Fruit fly (Drosophila melanogaster): ENCODE results near the gene Sirt4.

The Sirt4 gene

dm6 chrX:5662761-5663160, 3.0 kb downstream of the Sirt4 start, which contains the start of gene OtopLc:
Gene OtopLc, minus strand, starts transcription at chrX:5662861.
- TF ChIP-seq Myc (optimal IDR thresholded peaks at IDR 0.05) (no peak), insv (optimal IDR thresholded peaks at IDR 0.05) (no peak), Sin3A (optimal IDR thresholded peaks at IDR 0.05) (no peak), h (optimal IDR thresholded peaks at IDR 0.05) (no peak), ttk (optimal IDR thresholded peaks at IDR 0.05) (no peak), psq (optimal IDR thresholded peaks at IDR 0.05) (no peak)

DNA sequence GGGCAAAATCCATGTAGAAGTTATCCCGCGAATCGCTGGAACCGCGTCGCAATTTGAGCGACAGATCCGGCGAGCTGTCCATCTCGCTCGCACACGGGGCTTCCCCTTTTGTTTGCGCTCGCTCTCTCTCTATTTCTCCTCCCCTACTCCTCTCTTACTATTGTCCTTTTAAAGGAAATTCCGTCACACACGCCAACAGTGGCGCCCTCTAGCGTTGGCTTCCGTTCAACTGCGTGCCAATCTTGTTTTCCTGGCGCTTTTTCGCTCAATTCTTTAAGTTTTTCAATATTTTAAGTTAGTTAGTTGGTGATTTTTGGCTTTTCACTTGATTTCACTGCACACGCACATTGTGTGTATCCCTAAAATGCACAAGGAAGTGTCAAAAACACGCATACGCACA, 3.8 kb downstream of the Sirt4 start:
- TF ChIP-seq ttk (optimal IDR thresholded peaks at IDR 0.05) = no peak
- TF ChIP-seq psq (optimal IDR thresholded peaks at IDR 0.05) = no peak
- no peak for TF ChIP-seq insv (optimal IDR thresholded peaks at IDR 0.05)
- no peak for TF ChIP-seq Myc (optimal IDR thresholded peaks at IDR 0.05)
- TF ChIP-seq Sin3A (optimal IDR thresholded peaks at IDR 0.05) = no peak
- TF ChIP-seq h (optimal IDR thresholded peaks at IDR 0.05) = no peak

dm6 chrX:5649998-5650397, 15.7 kb downstream of the Sirt4 start:
- TF ChIP-seq h (optimal IDR thresholded peaks at IDR 0.05) = no peak
- TF ChIP-seq insv (optimal IDR thresholded peaks at IDR 0.05) = no peak
- no peak for TF ChIP-seq Sin3A (optimal IDR thresholded peaks at IDR 0.05)
- no peak for TF ChIP-seq Myc (optimal IDR thresholded peaks at IDR 0.05)
- no peak for TF ChIP-seq psq (optimal IDR thresholded peaks at IDR 0.05)
- no peak for TF ChIP-seq ttk (optimal IDR thresholded peaks at IDR 0.05)

DNA sequence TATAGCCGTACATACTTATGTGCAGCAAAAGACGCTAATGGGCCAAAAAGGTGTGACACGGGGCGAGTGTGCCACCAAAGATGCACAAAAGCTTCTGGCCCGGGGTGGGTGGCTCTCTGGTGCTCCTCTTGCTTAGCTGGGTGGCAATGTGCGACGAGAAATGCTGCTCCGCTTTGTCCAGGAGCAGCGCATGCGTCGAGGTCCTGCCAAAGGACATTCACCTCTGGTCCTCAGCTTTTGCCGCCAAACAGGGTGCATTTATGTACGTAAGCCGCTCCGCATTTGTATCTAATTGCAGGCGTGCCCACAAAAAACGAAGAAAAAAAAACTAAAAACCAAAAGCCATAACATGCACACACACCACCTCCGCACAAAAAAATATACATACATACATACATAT, 16.4 kb downstream of the Sirt4 start:
- TF ChIP-seq Sin3A (optimal IDR thresholded peaks at IDR 0.05) = no peak
- TF ChIP-seq h (optimal IDR thresholded peaks at IDR 0.05) = no peak
- no peak for TF ChIP-seq ttk (optimal IDR thresholded peaks at IDR 0.05)
- TF ChIP-seq Myc (optimal IDR thresholded peaks at IDR 0.05) = no peak
- TF ChIP-seq insv (optimal IDR thresholded peaks at IDR 0.05) = no peak
- no peak for TF ChIP-seq psq (optimal IDR thresholded peaks at IDR 0.05)

DNA sequence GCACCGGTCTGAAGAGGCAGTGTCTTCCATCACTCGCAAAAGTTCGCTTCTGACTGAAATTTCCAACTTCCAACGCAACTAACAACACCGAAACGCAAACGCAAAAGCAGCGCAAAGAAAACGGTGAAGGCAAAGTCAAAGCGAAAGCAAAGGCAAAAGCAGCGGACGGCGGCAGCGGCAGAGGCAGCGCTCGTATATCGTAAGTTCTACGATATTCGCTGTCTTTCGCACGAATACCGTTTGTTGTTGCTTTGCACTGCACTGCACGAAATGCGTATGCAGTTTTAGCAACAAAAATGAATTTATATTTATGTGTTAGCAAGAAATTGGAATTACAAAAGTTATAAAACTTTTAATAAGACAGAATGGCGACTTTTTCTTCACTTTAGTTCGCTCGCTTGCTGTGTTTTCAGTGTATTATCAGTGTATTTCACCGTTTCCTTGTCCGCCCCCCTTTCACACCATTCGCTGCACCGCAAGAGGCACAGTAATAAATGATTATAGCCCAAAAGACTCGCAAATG, 17.2 kb downstream of the Sirt4 start, which contains the start of gene OtopLa:
Gene OtopLa (minus strand): TSS at position 51 of the 523 bp plus-strand sequence.
- TF ChIP-seq psq (optimal IDR thresholded peaks at IDR 0.05) (no peak), Sin3A (optimal IDR thresholded peaks at IDR 0.05) (no peak), Myc (optimal IDR thresholded peaks at IDR 0.05) (no peak), h (optimal IDR thresholded peaks at IDR 0.05) (no peak), ttk (optimal IDR thresholded peaks at IDR 0.05) (no peak), insv (optimal IDR thresholded peaks at IDR 0.05) (no peak)

- TF ChIP-seq Sin3A (optimal IDR thresholded peaks at IDR 0.05) (no peak), insv (optimal IDR thresholded peaks at IDR 0.05) (no peak), h (optimal IDR thresholded peaks at IDR 0.05) (no peak)
Observed at dm6 chrX:5646228-5646627, 19.5 kb downstream of the Sirt4 start.

dm6 chrX:5639083-5639482, 26.7 kb downstream of the Sirt4 start:
- TF ChIP-seq h (optimal IDR thresholded peaks at IDR 0.05) (no peak), ttk (optimal IDR thresholded peaks at IDR 0.05) (no peak), insv (optimal IDR thresholded peaks at IDR 0.05) (no peak), Myc (optimal IDR thresholded peaks at IDR 0.05) (no peak), Sin3A (optimal IDR thresholded peaks at IDR 0.05) (no peak), psq (optimal IDR thresholded peaks at IDR 0.05) (no peak)

DNA sequence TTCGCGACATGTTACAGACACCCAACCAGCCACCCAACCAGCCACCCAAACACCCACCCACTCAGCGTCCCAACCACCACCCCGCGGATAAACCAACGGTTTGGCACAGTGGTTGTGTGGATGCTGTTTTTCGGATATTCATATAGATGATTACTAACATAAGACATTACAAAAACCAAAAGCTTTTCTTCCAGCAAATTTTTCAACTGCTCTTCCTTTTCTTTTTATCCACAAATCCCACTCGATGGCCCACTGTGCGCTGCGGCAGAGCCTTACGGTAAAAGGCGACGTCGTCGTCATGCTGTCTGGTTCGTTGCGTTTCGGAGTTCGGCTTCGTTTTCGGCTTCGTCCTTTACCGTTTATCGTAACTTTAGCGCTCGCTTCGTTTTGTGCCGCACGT, 27.2 kb downstream of the Sirt4 start:
- TF ChIP-seq Myc (optimal IDR thresholded peaks at IDR 0.05) (no peak), h (optimal IDR thresholded peaks at IDR 0.05) (no peak), insv (optimal IDR thresholded peaks at IDR 0.05) (no peak), psq (optimal IDR thresholded peaks at IDR 0.05) (no peak), ttk (optimal IDR thresholded peaks at IDR 0.05) (no peak), Sin3A (optimal IDR thresholded peaks at IDR 0.05) (no peak)

DNA sequence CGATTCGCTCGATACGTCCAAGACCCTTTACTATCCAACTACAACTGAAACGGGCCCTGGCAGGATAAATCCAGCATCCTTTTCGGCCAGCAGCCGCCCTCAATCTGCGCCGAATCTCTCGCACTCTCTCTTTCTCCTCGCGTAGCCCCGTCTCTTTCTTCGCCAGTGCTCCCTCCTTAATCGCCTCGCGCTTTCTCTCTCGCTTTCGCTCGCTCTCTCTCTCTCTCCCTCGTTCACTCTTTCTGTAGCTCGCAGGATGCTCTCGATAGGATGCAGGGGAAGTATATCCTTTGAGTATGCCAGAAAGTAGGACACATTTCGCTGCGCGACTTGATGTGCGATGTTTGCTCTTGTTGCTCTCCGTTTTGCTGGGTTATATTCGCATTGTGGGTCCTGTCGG, 28.2 kb downstream of the Sirt4 start:
- no peak for TF ChIP-seq Sin3A (optimal IDR thresholded peaks at IDR 0.05)
- no peak for TF ChIP-seq h (optimal IDR thresholded peaks at IDR 0.05)
- TF ChIP-seq psq (optimal IDR thresholded peaks at IDR 0.05) = no peak
- TF ChIP-seq ttk (optimal IDR thresholded peaks at IDR 0.05) = no peak
- TF ChIP-seq Myc (optimal IDR thresholded peaks at IDR 0.05) = no peak

dm6 chrX:5636529-5637099, 29.1 kb downstream of the Sirt4 start:
- TF ChIP-seq psq (optimal IDR thresholded peaks at IDR 0.05) (no peak), h (optimal IDR thresholded peaks at IDR 0.05) (no peak), ttk (optimal IDR thresholded peaks at IDR 0.05) (no peak), Sin3A (optimal IDR thresholded peaks at IDR 0.05) (no peak), Myc (optimal IDR thresholded peaks at IDR 0.05) (no peak), insv (optimal IDR thresholded peaks at IDR 0.05) (no peak)

DNA sequence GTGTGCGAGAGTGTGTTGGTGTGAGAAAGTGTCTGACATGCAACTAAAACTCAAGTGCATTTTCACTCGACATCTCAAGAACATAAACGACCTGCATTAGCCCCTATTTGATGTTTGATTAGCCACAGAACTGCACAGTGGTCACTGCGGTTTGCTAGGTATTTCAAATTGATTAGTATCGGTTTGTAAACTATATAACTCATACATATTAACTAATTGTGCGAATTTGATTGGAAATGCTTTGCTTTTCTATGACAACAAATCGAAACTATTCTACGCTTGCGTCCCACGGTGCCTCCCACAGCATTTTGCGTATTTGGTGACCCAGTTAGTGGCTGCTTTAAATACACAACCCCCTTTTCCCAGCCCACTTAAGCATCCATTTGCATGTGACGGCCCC, 31.0 kb downstream of the Sirt4 start:
- TF ChIP-seq insv (optimal IDR thresholded peaks at IDR 0.05) (no peak), psq (optimal IDR thresholded peaks at IDR 0.05) (no peak), Myc (optimal IDR thresholded peaks at IDR 0.05) (no peak), Sin3A (optimal IDR thresholded peaks at IDR 0.05) (no peak), h (optimal IDR thresholded peaks at IDR 0.05) (no peak), ttk (optimal IDR thresholded peaks at IDR 0.05) (no peak)

- TF ChIP-seq h (optimal IDR thresholded peaks at IDR 0.05) = no peak
- TF ChIP-seq insv (optimal IDR thresholded peaks at IDR 0.05) = no peak
- no peak for TF ChIP-seq ttk (optimal IDR thresholded peaks at IDR 0.05)
- TF ChIP-seq Sin3A (optimal IDR thresholded peaks at IDR 0.05) = no peak
- TF ChIP-seq Myc (optimal IDR thresholded peaks at IDR 0.05) = no peak
- no peak for TF ChIP-seq psq (optimal IDR thresholded peaks at IDR 0.05)
Observed at dm6 chrX:5621893-5622803, 43.6 kb downstream of the Sirt4 start, which contains the start of the genes Mlc-c and Pop1. Gene Mlc-c, minus strand, starts transcription at chrX:5622539. Gene Pop1, plus strand, starts transcription at chrX:5622648.
